Fruit fly (Drosophila melanogaster) whole organism, prepupa: ENCODE measurements around the gene CG43702.

Experiments
- Blimp-1 ChIP-seq: fragments of 200-800 bp; sonication (Bioruptor generic); optimal IDR thresholded peaks from 3 replicates; lab custom pipeline; 2017; ENCODE audit warnings: missing biosample characterization, missing genetic modification characterization, mild to moderate bottlenecking, moderate library complexity, missing genetic modification reagents
- CG10669 ChIP-seq: fragments of 200-800 bp; sonication (Bioruptor generic); optimal IDR thresholded peaks from 3 replicates; lab custom pipeline; 2018; ENCODE audit warnings: missing biosample characterization, mild to moderate bottlenecking, missing genetic modification characterization, moderate library complexity
- CG11762 ChIP-seq: fragments of 200-800 bp; sonication (Bioruptor generic); optimal IDR thresholded peaks from 3 replicates; lab custom pipeline; 2016; ENCODE audit warnings: missing biosample characterization, missing genetic modification characterization; ENCODE audit not compliant: insufficient read depth
- CG11902 ChIP-seq: fragments of 200-800 bp; sonication (Bioruptor generic); optimal IDR thresholded peaks from 3 replicates; lab custom pipeline; 2016; ENCODE audit warnings: missing biosample characterization, missing genetic modification characterization
- CG1621 ChIP-seq: fragments of 200-800 bp; sonication (Bioruptor generic); optimal IDR thresholded peaks from 3 replicates; lab custom pipeline; 2018; ENCODE audit warnings: missing biosample characterization, mild to moderate bottlenecking, missing genetic modification characterization
- CG16779 ChIP-seq: fragments of 200-800 bp; sonication (Bioruptor generic); optimal IDR thresholded peaks from 3 replicates; lab custom pipeline; 2017; ENCODE audit warnings: missing biosample characterization, mild to moderate bottlenecking, missing genetic modification characterization
- CG31627 ChIP-seq: fragments of 200-800 bp; sonication (Bioruptor generic); optimal IDR thresholded peaks from 3 replicates; lab custom pipeline; 2016; ENCODE audit warnings: missing biosample characterization, missing genetic modification characterization
- CG32006 ChIP-seq: fragments of 200-800 bp; sonication (Bioruptor generic); optimal IDR thresholded peaks from 3 replicates; lab custom pipeline; 2017; ENCODE audit warnings: missing biosample characterization, mild to moderate bottlenecking, missing genetic modification characterization
- CG34406 ChIP-seq: fragments of 200-800 bp; sonication (Bioruptor generic); optimal IDR thresholded peaks from 3 replicates; lab custom pipeline; 2016; ENCODE audit warnings: missing biosample characterization, missing genetic modification characterization
- CG3919 ChIP-seq: fragments of 200-800 bp; sonication (Bioruptor generic); optimal IDR thresholded peaks from 3 replicates; lab custom pipeline; 2016; ENCODE audit warnings: missing biosample characterization, missing genetic modification characterization
- CG4318 ChIP-seq: fragments of 200-800 bp; sonication (Bioruptor generic); optimal IDR thresholded peaks from 3 replicates; lab custom pipeline; 2017; ENCODE audit warnings: missing biosample characterization, mild to moderate bottlenecking, missing genetic modification characterization
- CG6163 ChIP-seq: fragments of 200-800 bp; sonication (Bioruptor generic); IDR thresholded peaks from 3 replicates; pipeline ENCODE4 v1.3.6; 2022; ENCODE audit warnings: missing biosample characterization, missing genetic modification characterization
- CG6276 ChIP-seq: fragments of 200-800 bp; sonication (Bioruptor generic); optimal IDR thresholded peaks from 2 replicates; lab custom pipeline; 2017; ENCODE audit warnings: missing biosample characterization, mild to moderate bottlenecking, missing genetic modification characterization
- CG6792 ChIP-seq: fragments of 200-800 bp; sonication (Bioruptor generic); optimal IDR thresholded peaks from 3 replicates; lab custom pipeline; 2016; ENCODE audit warnings: missing biosample characterization, missing genetic modification characterization
- CG6808 ChIP-seq: fragments of 200-800 bp; sonication (Bioruptor generic); optimal IDR thresholded peaks from 3 replicates; lab custom pipeline; 2017; ENCODE audit warnings: missing biosample characterization, missing genetic modification characterization, mild to moderate bottlenecking, moderate library complexity, missing genetic modification reagents
- CG7368 ChIP-seq: fragments of 200-800 bp; sonication (Bioruptor generic); optimal IDR thresholded peaks from 3 replicates; lab custom pipeline; 2016; ENCODE audit warnings: missing biosample characterization, missing genetic modification characterization
- CG8119 ChIP-seq: fragments of 200-800 bp; sonication (Bioruptor generic); IDR thresholded peaks from 3 replicates; pipeline ENCODE4 v1.3.6; 2022; ENCODE audit warnings: missing biosample characterization, missing genetic modification characterization
- CG8319 ChIP-seq: fragments of 200-800 bp; sonication (Bioruptor generic); optimal IDR thresholded peaks from 3 replicates; lab custom pipeline; 2016; ENCODE audit warnings: missing biosample characterization, missing genetic modification characterization
- CG9139 ChIP-seq: fragments of 200-800 bp; sonication (Bioruptor generic); optimal IDR thresholded peaks from 3 replicates; lab custom pipeline; 2017; ENCODE audit warnings: missing biosample characterization, mild to moderate bottlenecking, missing genetic modification characterization
- Eip75B ChIP-seq: fragments of 200-800 bp; sonication (Bioruptor generic); optimal IDR thresholded peaks from 3 replicates; lab custom pipeline; 2016; ENCODE audit warnings: missing biosample characterization, missing genetic modification characterization
- Eip78C ChIP-seq: fragments of 200-800 bp; sonication (Bioruptor generic); peaks from one replicate; lab custom pipeline; 2016; ENCODE audit warnings: missing biosample characterization, missing genetic modification characterization
- Eip93F ChIP-seq: fragments of 200-800 bp; sonication (Bioruptor generic); optimal IDR thresholded peaks from 2 replicates; lab custom pipeline; 2016; ENCODE audit warnings: missing biosample characterization, mild to moderate bottlenecking, missing genetic modification characterization
- Ets21C ChIP-seq: fragments of 200-800 bp; sonication (Bioruptor generic); optimal IDR thresholded peaks from 3 replicates; lab custom pipeline; 2016; ENCODE audit warnings: missing biosample characterization, missing genetic modification characterization
- Gug ChIP-seq: fragments of 200-800 bp; sonication (Bioruptor generic); IDR thresholded peaks from 2 replicates; pipeline ENCODE4 v1.3.6; 2022; ENCODE audit warnings: missing biosample characterization, missing genetic modification characterization
- Hr38 ChIP-seq: sonication (Bioruptor generic); optimal IDR thresholded peaks from 2 replicates; lab custom pipeline; 2016; ENCODE audit warnings: missing biosample characterization, missing genetic modification characterization
- Hr39 ChIP-seq: fragments of 200-800 bp; sonication (Bioruptor generic); optimal IDR thresholded peaks from 2 replicates; lab custom pipeline; 2016; ENCODE audit warnings: missing biosample characterization, missing genetic modification characterization
- Hr4 ChIP-seq: fragments of 200-800 bp; sonication (Bioruptor generic); optimal IDR thresholded peaks from 3 replicates; lab custom pipeline; 2016; ENCODE audit warnings: missing biosample characterization, missing genetic modification characterization
- OdsH ChIP-seq: fragments of 200-800 bp; sonication (Bioruptor generic); optimal IDR thresholded peaks from 3 replicates; lab custom pipeline; 2016; ENCODE audit warnings: missing biosample characterization, missing genetic modification characterization
- Smox ChIP-seq: fragments of 200-800 bp; sonication (Bioruptor generic); optimal IDR thresholded peaks from 3 replicates; lab custom pipeline; 2016; ENCODE audit warnings: missing biosample characterization, missing genetic modification characterization
- Sox102F ChIP-seq: fragments of 200-800 bp; sonication (Bioruptor generic); optimal IDR thresholded peaks from 2 replicates; lab custom pipeline; 2016; ENCODE audit warnings: missing biosample characterization, mild to moderate bottlenecking, missing genetic modification characterization
- Sox15 ChIP-seq: fragments of 200-800 bp; sonication (Bioruptor generic); optimal IDR thresholded peaks from 3 replicates; lab custom pipeline; 2016; ENCODE audit warnings: missing biosample characterization, missing genetic modification characterization
- cyc ChIP-seq: fragments of 200-800 bp; sonication (Bioruptor generic); optimal IDR thresholded peaks from 3 replicates; lab custom pipeline; 2016; ENCODE audit warnings: missing biosample characterization, missing genetic modification characterization
- dac ChIP-seq: fragments of 200-800 bp; sonication (Bioruptor generic); optimal IDR thresholded peaks from 2 replicates; lab custom pipeline; 2017; ENCODE audit warnings: missing biosample characterization, mild to moderate bottlenecking, missing genetic modification characterization
- dsx ChIP-seq: fragments of 200-800 bp; optimal IDR thresholded peaks from 3 replicates; lab custom pipeline; 2019; ENCODE audit warnings: missing biosample characterization, mild to moderate bottlenecking, missing genetic modification characterization, moderate library complexity; ENCODE audit not compliant: poor library complexity, severe bottlenecking
- eg ChIP-seq: fragments of 200-800 bp; sonication (Bioruptor generic); IDR thresholded peaks from 3 replicates; pipeline ENCODE4 v1.3.6; 2022; ENCODE audit warnings: missing biosample characterization, missing genetic modification characterization
- esn ChIP-seq: fragments of 200-800 bp; sonication (Bioruptor generic); optimal IDR thresholded peaks from 2 replicates; lab custom pipeline; 2016; ENCODE audit warnings: missing biosample characterization, mild to moderate bottlenecking, missing genetic modification characterization, moderate library complexity
- fd85E ChIP-seq: fragments of 200-800 bp; sonication (Bioruptor generic); optimal IDR thresholded peaks from 3 replicates; lab custom pipeline; 2016; ENCODE audit warnings: missing biosample characterization, missing genetic modification characterization
- lz ChIP-seq: fragments of 200-800 bp; sonication (Bioruptor generic); optimal IDR thresholded peaks from 3 replicates; lab custom pipeline; 2016; ENCODE audit warnings: missing biosample characterization, missing genetic modification characterization
- net ChIP-seq: fragments of 200-800 bp; sonication (Bioruptor generic); optimal IDR thresholded peaks from 3 replicates; lab custom pipeline; 2016; ENCODE audit warnings: missing biosample characterization, missing genetic modification characterization
- pdm3 ChIP-seq: fragments of 200-800 bp; sonication (Bioruptor generic); optimal IDR thresholded peaks from 3 replicates; lab custom pipeline; 2016; ENCODE audit warnings: missing biosample characterization, missing genetic modification characterization
- salr ChIP-seq, 2 experiments: fragments of 200-800 bp; sonication (Bioruptor generic); optimal IDR thresholded peaks; 3 replicates each; lab custom pipeline; 2016 to 2018; ENCODE audit warnings: missing biosample characterization in 2 of 2, missing genetic modification characterization in 2 of 2, mild to moderate bottlenecking in 1 of 2
- spab ChIP-seq: fragments of 200-800 bp; sonication (Bioruptor generic); optimal IDR thresholded peaks from 2 replicates; lab custom pipeline; 2017; ENCODE audit warnings: missing biosample characterization, mild to moderate bottlenecking, missing genetic modification characterization, missing genetic modification reagents
- ss ChIP-seq, 2 experiments: fragments of 200-800 bp; sonication (Bioruptor generic); optimal IDR thresholded peaks; 2 replicates in 1 of 2; 3 replicates in 1 of 2; lab custom pipeline; 2017 to 2018; ENCODE audit warnings: mild to moderate bottlenecking in 2 of 2, missing biosample characterization in 2 of 2, missing genetic modification characterization in 2 of 2, moderate library complexity in 1 of 2
- svp ChIP-seq: fragments of 200-800 bp; sonication (Bioruptor generic); peaks from one replicate; lab custom pipeline; 2016; ENCODE audit warnings: missing biosample characterization, missing genetic modification characterization
- topi ChIP-seq: fragments of 200-800 bp; sonication (Bioruptor generic); optimal IDR thresholded peaks from 3 replicates; lab custom pipeline; 2016; ENCODE audit warnings: missing biosample characterization, missing genetic modification characterization
- vri ChIP-seq: fragments of 200-800 bp; sonication (Bioruptor generic); optimal IDR thresholded peaks from 3 replicates; lab custom pipeline; 2016; ENCODE audit warnings: missing biosample characterization, mild to moderate bottlenecking, missing genetic modification characterization

CG43702 gene

dm6 chr3L:21252932-21253760, 45.3 kb upstream of the CG43702 start (continued):
- peak; percentile 34 for TF ChIP-seq CG16779 (tag; lab: Kevin White, UChicago)
- TF ChIP-seq CG6276 (GFP tag; lab: Kevin White, UChicago), result no peak
- TF ChIP-seq cyc (GFP tag; lab: Kevin White, UChicago), result peak; percentile 51
- peak; percentile 40; the same call in 1 of the 3 replicates for TF ChIP-seq CG6163
- TF ChIP-seq CG4318, result no peak
- TF ChIP-seq pdm3 (GFP tag; lab: Kevin White, UChicago), result peak; percentile 42
- TF ChIP-seq CG6808 (GFP tag; lab: Kevin White, UChicago), result peak; percentile 66
- TF ChIP-seq Blimp-1 (GFP tag; lab: Kevin White, UChicago), result no peak
- peak; percentile 68 for TF ChIP-seq topi (GFP tag; lab: Kevin White, UChicago)

- TF ChIP-seq Hr39 (GFP tag; lab: Kevin White, UChicago), result peak; percentile 99
- TF ChIP-seq CG8119 (GFP tag; lab: Robert Waterston, UW), result peak; percentile 88
- peak; percentile 89 to 97 for TF ChIP-seq salr (GFP tag; optimal IDR thresholded peaks at IDR 0.05; lab: Kevin White, UChicago)
- peak; percentile 97 for TF ChIP-seq Blimp-1 (GFP tag; lab: Kevin White, UChicago)
- TF ChIP-seq CG16779 (tag; lab: Kevin White, UChicago), result peak; percentile 90
- TF ChIP-seq eg, result peak; percentile 82
- peak; percentile 98 for TF ChIP-seq dsx (GFP tag; lab: Kevin White, UChicago)
- TF ChIP-seq CG8319, result peak; percentile 99
- TF ChIP-seq Eip78C (GFP tag; lab: Kevin White, UChicago), result peak; percentile 100
- TF ChIP-seq CG10669 (GFP tag; lab: Kevin White, UChicago), result peak; percentile 99
- no peak for TF ChIP-seq Hr38 (GFP tag; lab: Kevin White, UChicago)
- peak; percentile 98 for TF ChIP-seq CG7368 (GFP tag; lab: Kevin White, UChicago)
- TF ChIP-seq CG1621, result peak; percentile 96
- peak; percentile 98 for TF ChIP-seq CG6808 (GFP tag; lab: Kevin White, UChicago)
- TF ChIP-seq dac (GFP tag; lab: Kevin White, UChicago), result peak; percentile 8
- peak; percentile 100 for TF ChIP-seq esn (GFP tag; lab: Kevin White, UChicago)
- peak; percentile 72 for TF ChIP-seq Gug (GFP tag; lab: Robert Waterston, UW)
- TF ChIP-seq CG31627 (GFP tag; lab: Kevin White, UChicago), result peak; percentile 99
- peak; percentile 99 for TF ChIP-seq CG3919 (GFP tag; lab: Kevin White, UChicago)
- peak; percentile 99 for TF ChIP-seq CG6792 (GFP tag; lab: Kevin White, UChicago)
- TF ChIP-seq CG11762 (GFP tag; lab: Kevin White, UChicago), result peak; percentile 97
- TF ChIP-seq CG9139 (GFP tag; lab: Kevin White, UChicago), result peak; percentile 98
- TF ChIP-seq Eip93F (GFP tag; lab: Kevin White, UChicago), result peak; percentile 99
- peak; percentile 99 for TF ChIP-seq pdm3 (GFP tag; lab: Kevin White, UChicago)
- peak; percentile 100 for TF ChIP-seq svp
- TF ChIP-seq Eip75B (GFP tag; lab: Kevin White, UChicago), result peak; percentile 99
- peak; percentile 93 to 99 for TF ChIP-seq ss (GFP tag; optimal IDR thresholded peaks at IDR 0.05; lab: Kevin White, UChicago)
- peak; percentile 99 for TF ChIP-seq spab (GFP tag; lab: Kevin White, UChicago)
- TF ChIP-seq OdsH, result peak; percentile 98
- TF ChIP-seq vri (GFP tag; lab: Kevin White, UChicago), result peak; percentile 99
- peak; percentile 98 for TF ChIP-seq Ets21C (GFP tag; lab: Kevin White, UChicago)
- peak; percentile 99 for TF ChIP-seq CG34406 (GFP tag; lab: Kevin White, UChicago)
- TF ChIP-seq Smox (GFP tag; lab: Kevin White, UChicago), result peak; percentile 99
- TF ChIP-seq lz (GFP tag; lab: Kevin White, UChicago), result peak; percentile 99
- peak; percentile 81 for TF ChIP-seq CG32006 (GFP tag; lab: Kevin White, UChicago)
- TF ChIP-seq CG11902 (GFP tag; lab: Kevin White, UChicago), result peak; percentile 99
- TF ChIP-seq Sox15 (GFP tag; lab: Kevin White, UChicago), result peak; percentile 98
- peak; percentile 97 for TF ChIP-seq fd85E (GFP tag; lab: Kevin White, UChicago)
- TF ChIP-seq net (GFP tag; lab: Kevin White, UChicago), result peak; percentile 97
- peak; percentile 99 for TF ChIP-seq Sox102F
- TF ChIP-seq Hr4, result peak; percentile 83
Observed at dm6 chr3L:21253761-21254523, 44.5 kb upstream of the CG43702 start.
